Worm (Caenorhabditis elegans) whole organism, L1 larva: ENCODE data around the gene szy-20.

ENCODE experiments used
- C04F5.9 ChIP-seq: sonication (generic microtip); optimal IDR thresholded peaks from 2 replicates; lab custom pipeline; 2016; ENCODE audit warnings: missing genetic modification characterization, missing compliant biosample characterization
- F16B12.6 ChIP-seq: fragments of 150-350 bp; optimal IDR thresholded peaks from 2 replicates; lab custom pipeline; 2014; ENCODE audit warnings: missing biosample characterization, missing genetic modification characterization
- ama-1 ChIP-seq: fragments of 150-350 bp; optimal IDR thresholded peaks from 2 replicates; lab custom pipeline; 2014
- blmp-1 ChIP-seq: fragments of 150-350 bp; optimal IDR thresholded peaks from 2 replicates; lab custom pipeline; 2014; ENCODE audit warnings: missing biosample characterization, missing genetic modification characterization
- ceh-82 ChIP-seq, 3 experiments: fragments of 150-350 bp in 1 of 3; sonication (generic microtip) in 2 of 3; optimal IDR thresholded peaks; 2 replicates each; lab custom pipeline; 2014 to 2017; ENCODE audit warnings: missing biosample characterization in 3 of 3, missing genetic modification characterization in 3 of 3
- ces-1 ChIP-seq: fragments of 150-350 bp; optimal IDR thresholded peaks from 2 replicates; lab custom pipeline; 2014; ENCODE audit warnings: missing biosample characterization, missing genetic modification reagents, missing genetic modification characterization
- dpl-1 ChIP-seq, 3 experiments: fragments of 150-350 bp in 2 of 3; sonication (generic microtip) in 1 of 3; optimal IDR thresholded peaks; 2 replicates each; lab custom pipeline; 2014 to 2017; ENCODE audit warnings: missing biosample characterization in 3 of 3, missing genetic modification characterization in 3 of 3, missing genetic modification reagents in 3 of 3
- efl-1 ChIP-seq, 4 experiments: fragments of 150-350 bp; optimal IDR thresholded peaks in 3 of 4; peaks in 1 of 4; 1 replicate in 1 of 4; 2 replicates in 3 of 4; lab custom pipeline; 2014; ENCODE audit warnings: missing biosample characterization in 2 of 4, missing genetic modification characterization in 2 of 4, missing genetic modification reagents in 2 of 4
- egl-13 ChIP-seq: sonication (generic microtip); optimal IDR thresholded peaks from 2 replicates; lab custom pipeline; 2016; ENCODE audit warnings: missing genotype, missing genetic modification reagents, missing genetic modification characterization, missing compliant biosample characterization
- elt-3 ChIP-seq, 6 experiments: fragments of 150-350 bp in 1 of 6; sonication (generic microtip); optimal IDR thresholded peaks; 2 replicates each; lab custom pipeline; 2017 to 2018; ENCODE audit warnings: missing biosample characterization in 6 of 6, missing genetic modification characterization in 6 of 6, inconsistent platforms in 1 of 6
- ets-5 ChIP-seq: fragments of 200-800 bp; sonication (Bioruptor generic); IDR thresholded peaks from 2 replicates; pipeline ENCODE4 v1.3.6; 2022; ENCODE audit warnings: missing genetic modification characterization, missing compliant biosample characterization
- fkh-4 ChIP-seq: sonication (generic microtip); optimal IDR thresholded peaks from 2 replicates; lab custom pipeline; 2016; ENCODE audit warnings: missing compliant biosample characterization, missing genetic modification characterization, borderline replicate concordance
- fos-1 ChIP-seq: fragments of 150-350 bp; optimal IDR thresholded peaks from 2 replicates; lab custom pipeline; 2014; ENCODE audit warnings: missing biosample characterization, missing genetic modification characterization
- grh-1 ChIP-seq: fragments of 200-800 bp; sonication (Bioruptor generic); IDR thresholded peaks from 2 replicates; pipeline ENCODE4 v1.3.6; 2022; ENCODE audit warnings: missing genetic modification reagents, missing genetic modification characterization, missing compliant biosample characterization
- isw-1 ChIP-seq: fragments of 200-800 bp; sonication (Bioruptor generic); IDR thresholded peaks from 2 replicates; pipeline ENCODE4 v1.3.6; 2022; ENCODE audit warnings: missing genetic modification characterization, missing compliant biosample characterization
- lin-14 ChIP-seq: fragments of 200-800 bp; sonication (Bioruptor generic); optimal IDR thresholded peaks from 2 replicates; lab custom pipeline; 2018; ENCODE audit warnings: mild to moderate bottlenecking, missing genetic modification characterization, moderate library complexity, missing compliant biosample characterization
- lin-15B ChIP-seq: fragments of 150-350 bp; sonication (generic microtip); optimal IDR thresholded peaks from 3 replicates; lab custom pipeline; 2014; ENCODE audit warnings: missing biosample characterization, missing genetic modification characterization
- lin-35 ChIP-seq, 2 experiments: fragments of 150-350 bp; optimal IDR thresholded peaks; 2 replicates each; lab custom pipeline; 2014; ENCODE audit warnings: missing biosample characterization in 2 of 2, missing genetic modification characterization in 2 of 2, missing genetic modification reagents in 2 of 2
- lin-39 ChIP-seq: fragments of 150-350 bp; optimal IDR thresholded peaks from 2 replicates; lab custom pipeline; 2014; ENCODE audit warnings: missing biosample characterization, missing genetic modification reagents, missing genetic modification characterization
- lsy-2 ChIP-seq, 2 experiments: fragments of 150-350 bp; optimal IDR thresholded peaks; 2 replicates each; lab custom pipeline; 2014; ENCODE audit warnings: missing biosample characterization in 2 of 2, missing genetic modification characterization in 2 of 2
- mab-9 ChIP-seq: fragments of 200-800 bp; sonication (Bioruptor generic); IDR thresholded peaks from 2 replicates; pipeline ENCODE4 v1.3.6; 2022; ENCODE audit warnings: missing genetic modification reagents, missing genetic modification characterization, missing compliant biosample characterization
- mep-1 ChIP-seq: fragments of 150-350 bp; optimal IDR thresholded peaks from 2 replicates; lab custom pipeline; 2014; ENCODE audit warnings: missing biosample characterization, missing genetic modification characterization
- nhr-11 ChIP-seq: fragments of 150-350 bp; optimal IDR thresholded peaks from 2 replicates; lab custom pipeline; 2014; ENCODE audit warnings: missing biosample characterization, missing genetic modification characterization
- nhr-47 ChIP-seq: sonication (generic microtip); optimal IDR thresholded peaks from 2 replicates; lab custom pipeline; 2016; ENCODE audit warnings: mild to moderate bottlenecking, missing genetic modification characterization, moderate library complexity, missing compliant biosample characterization
- nhr-71 ChIP-seq: sonication (generic microtip); optimal IDR thresholded peaks from 2 replicates; lab custom pipeline; 2016; ENCODE audit warnings: mild to moderate bottlenecking, missing genetic modification characterization, moderate library complexity, missing compliant biosample characterization
- nhr-77 ChIP-seq: fragments of 150-350 bp; optimal IDR thresholded peaks from 2 replicates; lab custom pipeline; 2014; ENCODE audit warnings: missing biosample characterization, missing genetic modification characterization
- nhr-84 ChIP-seq: sonication (generic microtip); optimal IDR thresholded peaks from 2 replicates; lab custom pipeline; 2017; ENCODE audit warnings: missing biosample characterization, missing genetic modification characterization
- nhr-85 ChIP-seq: sonication (generic microtip); peaks from one replicate; lab custom pipeline; 2016; ENCODE audit warnings: missing genetic modification characterization, inconsistent platforms, missing compliant biosample characterization
- pag-3 ChIP-seq: sonication (generic microtip); optimal IDR thresholded peaks from 2 replicates; lab custom pipeline; 2017; ENCODE audit warnings: missing genetic modification characterization, mild to moderate bottlenecking, missing compliant biosample characterization, antibody characterized with exemption, borderline replicate concordance; ENCODE audit not compliant: insufficient read depth
- pax-3 ChIP-seq: fragments of 200-800 bp; sonication (Bioruptor generic); optimal IDR thresholded peaks from 2 replicates; lab custom pipeline; 2018; ENCODE audit warnings: mild to moderate bottlenecking, missing genetic modification characterization, moderate library complexity, missing compliant biosample characterization
- skn-1 ChIP-seq: fragments of 150-350 bp; optimal IDR thresholded peaks from 2 replicates; lab custom pipeline; 2014; ENCODE audit warnings: missing biosample characterization, missing genetic modification characterization
- snpc-4 ChIP-seq: fragments of 150-350 bp; optimal IDR thresholded peaks from 2 replicates; lab custom pipeline; 2014; ENCODE audit warnings: missing biosample characterization, missing genetic modification characterization
- snu-23 ChIP-seq: sonication (generic microtip); optimal IDR thresholded peaks from 2 replicates; lab custom pipeline; 2016; ENCODE audit warnings: missing genetic modification characterization, missing compliant biosample characterization
- swsn-7 ChIP-seq: sonication (generic microtip); optimal IDR thresholded peaks from 2 replicates; lab custom pipeline; 2016; ENCODE audit warnings: missing genetic modification characterization, missing compliant biosample characterization
- tbx-2 ChIP-seq: sonication (generic microtip); optimal IDR thresholded peaks from 2 replicates; lab custom pipeline; 2016; ENCODE audit warnings: missing genetic modification characterization, missing compliant biosample characterization
- tlp-1 ChIP-seq: fragments of 150-350 bp; optimal IDR thresholded peaks from 2 replicates; lab custom pipeline; 2014; ENCODE audit warnings: missing biosample characterization, missing genetic modification characterization
- unc-130 ChIP-seq: fragments of 150-350 bp; optimal IDR thresholded peaks from 2 replicates; lab custom pipeline; 2017; ENCODE audit warnings: missing biosample characterization, missing genetic modification characterization, inconsistent platforms
- vab-15 ChIP-seq: sonication (generic microtip); optimal IDR thresholded peaks from 2 replicates; lab custom pipeline; 2017; ENCODE audit warnings: missing genotype, mild to moderate bottlenecking, missing genetic modification characterization, missing compliant biosample characterization
- zip-4 ChIP-seq: fragments of 200-800 bp; sonication (Bioruptor generic); optimal IDR thresholded peaks from 2 replicates; lab custom pipeline; 2018; ENCODE audit warnings: mild to moderate bottlenecking, missing genetic modification characterization, moderate library complexity, missing compliant biosample characterization
- ztf-11 ChIP-seq, 2 experiments: sonication (generic microtip); optimal IDR thresholded peaks; 2 replicates each; lab custom pipeline; 2016 to 2017; ENCODE audit warnings: missing genetic modification characterization in 2 of 2, missing biosample characterization in 1 of 2, missing compliant biosample characterization in 1 of 2
- ztf-4 ChIP-seq: fragments of 150-350 bp; optimal IDR thresholded peaks from 2 replicates; lab custom pipeline; 2014; ENCODE audit warnings: missing biosample characterization, missing genetic modification characterization

Gene szy-20

DNA sequence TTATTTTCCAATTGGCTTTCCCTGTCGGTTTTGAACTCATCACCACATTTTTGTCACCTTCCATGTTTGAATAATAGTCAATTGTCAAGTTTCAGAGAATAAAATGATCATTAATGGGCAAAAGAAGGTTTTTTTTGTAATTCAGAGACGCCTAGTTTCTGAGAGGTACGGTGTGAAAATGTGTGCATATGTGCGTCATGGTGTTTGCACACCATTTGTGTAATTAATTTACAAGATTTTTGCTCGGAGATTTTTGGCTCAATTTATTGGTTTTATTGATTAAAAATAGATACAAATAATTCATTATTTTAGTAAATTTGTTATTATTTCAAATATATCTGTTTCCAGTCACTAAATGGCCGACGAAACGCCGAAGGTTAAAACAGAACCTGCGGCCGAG is 28.3 kb upstream of the szy-20 start, which contains the start of the genes F44G4.3 and tdp-1:
Gene F44G4.3 (minus strand): TSS at position 184 of the 400 bp plus-strand sequence.
Gene tdp-1 (plus strand): TSS at position 347 of the 400 bp plus-strand sequence.
- no peak for TF ChIP-seq tlp-1 (tag; lab: Kevin White, UChicago)
- TF ChIP-seq elt-3 (tag; optimal IDR thresholded peaks at IDR 0.05; lab: Kevin White, UChicago), result no peak
- TF ChIP-seq nhr-71 (tag; lab: Kevin White, UChicago), result peak; percentile 14
- no peak for TF ChIP-seq ztf-11 (tag; optimal IDR thresholded peaks at IDR 0.05; lab: Kevin White, UChicago)
- TF ChIP-seq unc-130, result no peak
- TF ChIP-seq fos-1 (tag; lab: Kevin White, UChicago), result no peak
- TF ChIP-seq pax-3 (tag; lab: Kevin White, UChicago), result no peak
- peak; percentile 33 for TF ChIP-seq nhr-47 (tag; lab: Kevin White, UChicago)
- TF ChIP-seq egl-13 (tag; lab: Kevin White, UChicago), result no peak
- no peak for TF ChIP-seq nhr-11 (tag; lab: Kevin White, UChicago)
- TF ChIP-seq lin-39 (tag; lab: Kevin White, UChicago), result no peak
- TF ChIP-seq lsy-2 (tag; optimal IDR thresholded peaks at IDR 0.05; lab: Kevin White, UChicago), result peak; percentile 73 to 96
- peak; percentile 14 for TF ChIP-seq vab-15 (tag; lab: Kevin White, UChicago)
- no peak for TF ChIP-seq lin-15B (tag; lab: Kevin White, UChicago)
- TF ChIP-seq ztf-4, result no peak
- TF ChIP-seq ets-5 (GFP tag; lab: Robert Waterston, UW), result no peak
- peak; percentile 77 for TF ChIP-seq mep-1 (tag; lab: Kevin White, UChicago)
- TF ChIP-seq ces-1, result peak; percentile 24
- no peak for TF ChIP-seq pag-3 (tag; lab: Kevin White, UChicago)
- peak; percentile 8 for TF ChIP-seq nhr-85 (tag; lab: Kevin White, UChicago)
- TF ChIP-seq isw-1 (GFP tag; lab: Robert Waterston, UW), result no peak
- peak; percentile 24 to 60 (median 26) for TF ChIP-seq dpl-1 (GFP tag; optimal IDR thresholded peaks at IDR 0.05; lab: Kevin White, UChicago)
- peak; percentile 14 to 55 for TF ChIP-seq lin-35 (GFP tag; optimal IDR thresholded peaks at IDR 0.05; lab: Kevin White, UChicago)
- TF ChIP-seq snpc-4 (tag; lab: Kevin White, UChicago), result no peak
- TF ChIP-seq blmp-1, result no peak
- TF ChIP-seq ama-1 (lab: Kevin White, UChicago), result no peak
- no peak for TF ChIP-seq fkh-4 (tag; lab: Kevin White, UChicago)
- peak; percentile 31 to 35 for TF ChIP-seq efl-1 (optimal IDR thresholded peaks at IDR 0.05; lab: Kevin White, UChicago)
- peak; percentile 49 to 91 for TF ChIP-seq efl-1 (GFP tag; optimal IDR thresholded peaks at IDR 0.05 in 1 of 2; lab: Kevin White, UChicago)
- no peak for TF ChIP-seq C04F5.9 (tag; lab: Kevin White, UChicago)
- peak; percentile 18 for TF ChIP-seq lin-14 (GFP tag; lab: Kevin White, UChicago)
- TF ChIP-seq snu-23, result peak; percentile 15
- TF ChIP-seq F16B12.6, result peak; percentile 84
- no peak for TF ChIP-seq ceh-82 (tag; optimal IDR thresholded peaks at IDR 0.05; lab: Kevin White, UChicago)
- no peak for TF ChIP-seq nhr-84 (tag; lab: Kevin White, UChicago)
- TF ChIP-seq nhr-77, result no peak
- no peak for TF ChIP-seq grh-1 (GFP tag; lab: Robert Waterston, UW)
- TF ChIP-seq zip-4 (GFP tag; lab: Kevin White, UChicago), result no peak
- TF ChIP-seq mab-9 (GFP tag; lab: Robert Waterston, UW), result no peak
- TF ChIP-seq swsn-7, result peak; percentile 14
- TF ChIP-seq tbx-2 (tag; lab: Kevin White, UChicago), result no peak
- TF ChIP-seq, all 84 proteins: peak for 14

ce11 chrII:8996064-8996463 is 26.9 kb upstream of the szy-20 start, which contains the start of gene ndub-2:
ndub-2 (plus strand) TSS chrII:8996364.
- TF ChIP-seq efl-1 (optimal IDR thresholded peaks at IDR 0.05; lab: Kevin White, UChicago), result no peak
- TF ChIP-seq efl-1 (GFP tag; optimal IDR thresholded peaks at IDR 0.05 in 1 of 2; lab: Kevin White, UChicago), result peak in 1 of 2 experiments; percentile 45
- no peak for TF ChIP-seq skn-1 (tag; lab: Kevin White, UChicago)
